Worm (Caenorhabditis elegans) whole organism, late embryonic: ENCODE measurements around the gene erp-44.2.

Experiments used
- T23F11.4 ChIP-seq: fragments of 200-800 bp; sonication (Bioruptor generic); optimal IDR thresholded peaks from 2 replicates; lab custom pipeline; 2018; ENCODE audit warnings: mild to moderate bottlenecking, missing genetic modification characterization, missing compliant biosample characterization
- ama-1 ChIP-seq: fragments of 150-350 bp; optimal IDR thresholded peaks from 2 replicates; lab custom pipeline; 2014
- ceh-9 ChIP-seq: sonication (generic microtip); optimal IDR thresholded peaks from 2 replicates; lab custom pipeline; 2016; ENCODE audit warnings: mild to moderate bottlenecking, missing genetic modification characterization, inconsistent platforms, missing compliant biosample characterization
- nfya-1 ChIP-seq: sonication (generic microtip); optimal IDR thresholded peaks from 2 replicates; lab custom pipeline; 2017; ENCODE audit warnings: missing genetic modification characterization, mild to moderate bottlenecking, missing compliant biosample characterization, antibody characterized with exemption, moderate library complexity
- pax-1 ChIP-seq: fragments of 150-350 bp; optimal IDR thresholded peaks from 2 replicates; lab custom pipeline; 2014; ENCODE audit warnings: missing biosample characterization, missing genetic modification characterization
- pha-4 ChIP-seq: fragments of 150-350 bp; optimal IDR thresholded peaks from 2 replicates; lab custom pipeline; 2018; ENCODE audit warnings: missing biosample characterization, missing genetic modification reagents, missing genetic modification characterization
- ref-2 ChIP-seq: sonication (generic microtip); optimal IDR thresholded peaks from 2 replicates; lab custom pipeline; 2016; ENCODE audit warnings: missing genetic modification characterization, missing compliant biosample characterization

ce11 chrIV:7851291-7851690 lies 16.8 kb upstream of the erp-44.2 start:
- TF ChIP-seq ceh-9 (tag; lab: Kevin White, UChicago): no peak
- no peak for TF ChIP-seq pax-1 (tag; lab: Kevin White, UChicago)
- TF ChIP-seq nfya-1 (tag; lab: Kevin White, UChicago): no peak
- TF ChIP-seq T23F11.4: no peak
- no peak for TF ChIP-seq pha-4 (tag; lab: Kevin White, UChicago)
- TF ChIP-seq ama-1 (lab: Kevin White, UChicago): no peak
- no peak for TF ChIP-seq ref-2 (tag; lab: Kevin White, UChicago)
